Fruit fly (Drosophila melanogaster) whole organism, embryonic: ENCODE data around the gene Ir68b.

Experiments used
- Abd-B ChIP-seq: fragments of 200-800 bp; sonication (Bioruptor generic); optimal IDR thresholded peaks from 2 replicates; lab custom pipeline; 2018; ENCODE audit warnings: missing biosample characterization, mild to moderate bottlenecking, missing genetic modification characterization, moderate library complexity
- Adf1 ChIP-seq: fragments of 200-800 bp; sonication (Bioruptor generic); IDR thresholded peaks from 2 replicates; pipeline ENCODE4 v1.3.6; 2022; ENCODE audit warnings: missing biosample characterization, missing genetic modification characterization
- BtbVII ChIP-seq: fragments of 200-800 bp; sonication (Bioruptor generic); optimal IDR thresholded peaks from 3 replicates; lab custom pipeline; 2017; ENCODE audit warnings: missing biosample characterization, mild to moderate bottlenecking, missing genetic modification characterization
- C15 ChIP-seq: fragments of 200-800 bp; sonication (Bioruptor generic); IDR thresholded peaks from 3 replicates; pipeline ENCODE4 v1.3.6; 2022; ENCODE audit warnings: missing biosample characterization, missing genetic modification characterization
- CG11696 ChIP-seq: fragments of 200-800 bp; sonication (Bioruptor generic); IDR thresholded peaks from 2 replicates; pipeline ENCODE4 v1.3.6; 2022; ENCODE audit warnings: missing biosample characterization, missing genetic modification characterization
- CG12071 ChIP-seq: fragments of 200-800 bp; sonication (Bioruptor generic); optimal IDR thresholded peaks from 3 replicates; lab custom pipeline; 2018; ENCODE audit warnings: missing biosample characterization, mild to moderate bottlenecking, missing genetic modification characterization
- CG12744 ChIP-seq: fragments of 200-800 bp; sonication (Bioruptor generic); optimal IDR thresholded peaks from 2 replicates; lab custom pipeline; 2016; ENCODE audit warnings: missing biosample characterization, missing genetic modification characterization
- CG13894 ChIP-seq: fragments of 200-800 bp; sonication (Bioruptor generic); optimal IDR thresholded peaks from 3 replicates; lab custom pipeline; 2018; ENCODE audit warnings: missing biosample characterization, mild to moderate bottlenecking, missing genetic modification characterization, moderate library complexity
- CG15073 ChIP-seq: fragments of 200-800 bp; sonication (Bioruptor generic); optimal IDR thresholded peaks from 2 replicates; lab custom pipeline; 2016; ENCODE audit warnings: missing biosample characterization, missing genetic modification characterization
- CG2678 ChIP-seq: fragments of 200-800 bp; sonication (Bioruptor generic); optimal IDR thresholded peaks from 3 replicates; lab custom pipeline; 2019; ENCODE audit warnings: missing biosample characterization, mild to moderate bottlenecking, missing genetic modification characterization, moderate library complexity
- CG2889 ChIP-seq: fragments of 200-800 bp; sonication (Bioruptor generic); IDR thresholded peaks from 3 replicates; pipeline ENCODE4 v1.3.6; 2022; ENCODE audit warnings: missing biosample characterization, missing genetic modification characterization
- CG34422 ChIP-seq: fragments of 200-800 bp; sonication (Bioruptor generic); IDR thresholded peaks from 3 replicates; pipeline ENCODE4 v1.3.6; 2022; ENCODE audit warnings: missing biosample characterization, missing genetic modification characterization
- CG3838 ChIP-seq: fragments of 200-800 bp; sonication (Bioruptor generic); optimal IDR thresholded peaks from 3 replicates; lab custom pipeline; 2016; ENCODE audit warnings: missing biosample characterization, missing genetic modification characterization
- CG43689 ChIP-seq: fragments of 200-800 bp; sonication (Bioruptor generic); IDR thresholded peaks from 2 replicates; pipeline ENCODE4 v1.3.6; 2022; ENCODE audit warnings: missing biosample characterization, missing genetic modification characterization
- CG4617 ChIP-seq: fragments of 200-800 bp; sonication (Bioruptor generic); optimal IDR thresholded peaks from 3 replicates; lab custom pipeline; 2016; ENCODE audit warnings: missing biosample characterization, missing genetic modification characterization, borderline replicate concordance
- CG4707 ChIP-seq: fragments of 200-800 bp; sonication (Bioruptor generic); optimal IDR thresholded peaks from 2 replicates; lab custom pipeline; 2018; ENCODE audit warnings: missing biosample characterization, mild to moderate bottlenecking, missing genetic modification characterization, moderate library complexity
- CG6854 ChIP-seq: fragments of 200-800 bp; sonication (Bioruptor generic); optimal IDR thresholded peaks from 3 replicates; lab custom pipeline; 2017; ENCODE audit warnings: missing biosample characterization, mild to moderate bottlenecking, missing genetic modification characterization
- CG7786 ChIP-seq: fragments of 200-800 bp; sonication (Bioruptor generic); optimal IDR thresholded peaks from 2 replicates; lab custom pipeline; 2016; ENCODE audit warnings: missing biosample characterization, missing genetic modification characterization
- Drgx ChIP-seq: fragments of 200-800 bp; sonication (Bioruptor generic); IDR thresholded peaks from 2 replicates; pipeline ENCODE4 v1.3.6; 2022; ENCODE audit warnings: missing biosample characterization, missing genetic modification characterization
- Elba2 ChIP-seq: fragments of 200-800 bp; sonication (Bioruptor generic); optimal IDR thresholded peaks from 3 replicates; lab custom pipeline; 2016; ENCODE audit warnings: missing biosample characterization, missing genetic modification characterization
- H15 ChIP-seq: fragments of 200-800 bp; sonication (Bioruptor generic); IDR thresholded peaks from 3 replicates; pipeline ENCODE4 v1.3.6; 2022; ENCODE audit warnings: missing biosample characterization, missing genetic modification characterization
- Kr ChIP-seq: fragments of 200-800 bp; sonication (Bioruptor generic); optimal IDR thresholded peaks from 2 replicates; lab custom pipeline; 2017; ENCODE audit warnings: missing biosample characterization, mild to moderate bottlenecking, missing genetic modification characterization
- NC2α ChIP-seq: fragments of 200-800 bp; sonication (Bioruptor generic); optimal IDR thresholded peaks from 2 replicates; lab custom pipeline; 2016; ENCODE audit warnings: missing biosample characterization, missing genetic modification characterization
- NC2β ChIP-seq: fragments of 200-800 bp; sonication (Bioruptor generic); optimal IDR thresholded peaks from 2 replicates; lab custom pipeline; 2016; ENCODE audit warnings: missing biosample characterization, missing genetic modification characterization
- NFAT ChIP-seq: fragments of 200-800 bp; sonication (Bioruptor generic); IDR thresholded peaks from 2 replicates; pipeline ENCODE4 v1.3.6; 2022; ENCODE audit warnings: missing biosample characterization, missing genetic modification characterization
- Oaz ChIP-seq: fragments of 200-800 bp; sonication (Bioruptor generic); IDR thresholded peaks from 2 replicates; pipeline ENCODE4 v1.3.6; 2022; ENCODE audit warnings: missing biosample characterization, missing genetic modification characterization
- Sin3A ChIP-seq: fragments of >200 bp; optimal IDR thresholded peaks from 2 replicates; lab custom pipeline; 2018
- Spps ChIP-seq: fragments of 200-800 bp; sonication (Bioruptor generic); optimal IDR thresholded peaks from 2 replicates; lab custom pipeline; 2018; ENCODE audit warnings: missing biosample characterization, mild to moderate bottlenecking, missing genetic modification characterization
- Sry-β ChIP-seq: fragments of 200-800 bp; sonication (Bioruptor generic); optimal IDR thresholded peaks from 2 replicates; lab custom pipeline; 2018; ENCODE audit warnings: missing biosample characterization, mild to moderate bottlenecking, missing genetic modification characterization, moderate library complexity
- Trl ChIP-seq, 3 experiments: fragments of >200 bp in 2 of 3; fragments of 200-800 bp in 1 of 3; sonication (Bioruptor generic) in 1 of 3; optimal IDR thresholded peaks; 2 replicates in 1 of 3; 3 replicates in 2 of 3; lab custom pipeline; 2016 to 2017; ENCODE audit warnings: missing biosample characterization in 1 of 3, missing genetic modification characterization in 1 of 3
- ap ChIP-seq: fragments of 200-800 bp; sonication (Bioruptor generic); IDR thresholded peaks from 2 replicates; pipeline ENCODE4 v1.3.6; 2022; ENCODE audit warnings: missing biosample characterization, missing genetic modification characterization
- bab2 ChIP-seq: fragments of 200-800 bp; sonication (Bioruptor generic); optimal IDR thresholded peaks from 2 replicates; lab custom pipeline; 2016; ENCODE audit warnings: missing biosample characterization, missing genetic modification characterization
- dimm ChIP-seq: fragments of 200-800 bp; sonication (Bioruptor generic); IDR thresholded peaks from 2 replicates; pipeline ENCODE4 v1.3.6; 2022; ENCODE audit warnings: missing biosample characterization, missing genetic modification characterization
- disco-r ChIP-seq: fragments of 200-800 bp; sonication (Bioruptor generic); optimal IDR thresholded peaks from 2 replicates; lab custom pipeline; 2016; ENCODE audit warnings: missing biosample characterization, missing genetic modification characterization
- esg ChIP-seq: fragments of 200-800 bp; sonication (Bioruptor generic); conservative IDR thresholded peaks from 2 replicates; pipeline ENCODE4 v1.3.6; 2022; ENCODE audit warnings: missing biosample characterization, missing genetic modification characterization
- eyg ChIP-seq: fragments of 200-800 bp; sonication (Bioruptor generic); optimal IDR thresholded peaks from 3 replicates; lab custom pipeline; 2016; ENCODE audit warnings: missing biosample characterization, missing genetic modification characterization
- gt ChIP-seq: fragments of 200-800 bp; sonication (Bioruptor generic); IDR thresholded peaks from 2 replicates; pipeline ENCODE4 v1.3.6; 2022; ENCODE audit warnings: missing biosample characterization, missing genetic modification characterization
- h ChIP-seq: fragments of >200 bp; optimal IDR thresholded peaks from 2 replicates; lab custom pipeline; 2017
- hb ChIP-seq: fragments of 200-800 bp; sonication (Bioruptor generic); IDR thresholded peaks from 3 replicates; pipeline ENCODE4 v1.3.6; 2022; ENCODE audit warnings: missing biosample characterization, missing genetic modification characterization; ENCODE audit not compliant: partially characterized antibody
- jigr1 ChIP-seq: fragments of 200-800 bp; sonication (Bioruptor generic); IDR thresholded peaks from 3 replicates; pipeline ENCODE4 v1.3.6; 2022; ENCODE audit warnings: missing biosample characterization, missing genetic modification characterization
- kni ChIP-seq: fragments of 200-800 bp; sonication (Bioruptor generic); optimal IDR thresholded peaks from 3 replicates; lab custom pipeline; 2017; ENCODE audit warnings: mild to moderate bottlenecking, missing biosample characterization, missing genetic modification reagents, missing genetic modification characterization
- luna ChIP-seq: fragments of 200-800 bp; sonication (Bioruptor generic); optimal IDR thresholded peaks from 2 replicates; lab custom pipeline; 2016; ENCODE audit warnings: missing biosample characterization, missing genetic modification characterization
- p53 ChIP-seq: fragments of 200-800 bp; sonication (Bioruptor generic); optimal IDR thresholded peaks from 2 replicates; lab custom pipeline; 2016; ENCODE audit warnings: missing biosample characterization, missing genetic modification characterization
- pan ChIP-seq, 4 experiments: fragments of >200 bp in 3 of 4; fragments of 200-800 bp in 1 of 4; sonication (Bioruptor generic) in 1 of 4; optimal IDR thresholded peaks in 3 of 4; IDR thresholded peaks in 1 of 4; 2 replicates each; pipeline versions ENCODE4 v1.3.6 to Lab custom; 2017 to 2022; ENCODE audit warnings: missing biosample characterization in 2 of 4, missing genetic modification characterization in 2 of 4, mixed read lengths in 1 of 4
- pita ChIP-seq: fragments of 200-800 bp; sonication (Bioruptor generic); optimal IDR thresholded peaks from 2 replicates; lab custom pipeline; 2017; ENCODE audit warnings: missing biosample characterization, mild to moderate bottlenecking, missing genetic modification characterization
- pnt ChIP-seq: fragments of 200-800 bp; sonication (Bioruptor generic); optimal IDR thresholded peaks from 3 replicates; lab custom pipeline; 2016; ENCODE audit warnings: missing biosample characterization, missing genetic modification characterization
- prd ChIP-seq, 3 experiments: fragments of >200 bp in 2 of 3; fragments of 200-800 bp in 1 of 3; sonication (Bioruptor generic) in 1 of 3; optimal IDR thresholded peaks in 2 of 3; IDR thresholded peaks in 1 of 3; 2 replicates in 2 of 3; 3 replicates in 1 of 3; pipeline versions ENCODE4 v1.3.6 to Lab custom; 2017 to 2022; ENCODE audit warnings: missing biosample characterization in 1 of 3, missing genetic modification characterization in 1 of 3
- rib ChIP-seq: fragments of 200-800 bp; sonication (Bioruptor generic); IDR thresholded peaks from 2 replicates; pipeline ENCODE4 v1.3.6; 2022; ENCODE audit warnings: missing biosample characterization, missing genetic modification characterization
- sd ChIP-seq: fragments of 200-800 bp; sonication (Bioruptor generic); optimal IDR thresholded peaks from 3 replicates; lab custom pipeline; 2018; ENCODE audit warnings: missing biosample characterization, mild to moderate bottlenecking, missing genetic modification characterization, moderate library complexity
- tin ChIP-seq: fragments of 200-800 bp; sonication (Bioruptor generic); optimal IDR thresholded peaks from 3 replicates; lab custom pipeline; 2016; ENCODE audit warnings: missing biosample characterization, missing genetic modification characterization
- zfh2 ChIP-seq: fragments of 200-800 bp; sonication (Bioruptor generic); optimal IDR thresholded peaks from 2 replicates; lab custom pipeline; 2016; ENCODE audit warnings: missing biosample characterization, missing genetic modification characterization

Ir68b gene

DNA sequence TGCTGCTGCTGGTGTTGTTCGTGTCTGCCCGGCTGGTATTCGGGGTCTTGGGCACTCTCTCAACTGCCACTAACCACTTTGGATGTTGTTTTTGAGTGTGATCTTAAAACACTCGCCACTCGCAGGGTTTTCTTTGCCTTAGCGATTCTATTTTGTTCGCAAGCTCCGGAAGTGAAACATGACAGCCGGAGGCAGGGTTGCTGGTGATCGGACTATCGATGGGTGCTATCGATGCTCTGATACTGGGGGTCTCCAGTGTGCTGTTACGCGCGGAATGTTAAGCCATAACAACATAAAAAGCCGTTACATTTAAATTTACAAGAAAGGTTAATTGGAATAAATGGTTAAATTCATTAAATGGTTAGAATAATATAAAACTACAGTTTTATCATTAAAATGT lies 2.2 kb downstream of the Ir68b start, which contains the start of gene yps (continued):
- peak; percentile 75 for TF ChIP-seq CG7786 (GFP tag; lab: Kevin White, UChicago)
- peak; percentile 74 for TF ChIP-seq Sry-β (GFP tag; lab: Kevin White, UChicago)
- TF ChIP-seq prd (optimal IDR thresholded peaks at IDR 0.05; lab: Kevin White, UChicago) = no peak
- peak; percentile 72; the same call in 2 of the 3 replicates for TF ChIP-seq prd (GFP tag; IDR thresholded peaks at IDR 0.05; lab: Robert Waterston, UW)
- TF ChIP-seq eyg = peak; percentile 96
- no peak for TF ChIP-seq pan (optimal IDR thresholded peaks at IDR 0.05; lab: Kevin White, UChicago)
- peak in 1 of 2 experiments; percentile 93 for TF ChIP-seq pan (GFP tag; optimal IDR thresholded peaks at IDR 0.05 in 1 of 2, IDR thresholded peaks at IDR 0.05 in 1 of 2)
- peak; percentile 55 for TF ChIP-seq gt
- TF ChIP-seq Adf1 = peak; percentile 73
- peak; percentile 91 for TF ChIP-seq CG13894 (tag; lab: Kevin White, UChicago)
- TF ChIP-seq Oaz (GFP tag; lab: Robert Waterston, UW) = peak; percentile 72
- no peak for TF ChIP-seq jigr1 (GFP tag; lab: Robert Waterston, UW)
- TF ChIP-seq CG34422 = peak; percentile 88
- peak; percentile 77 for TF ChIP-seq sd (tag; lab: Kevin White, UChicago)
- peak; percentile 89 for TF ChIP-seq H15 (GFP tag; lab: Robert Waterston, UW)
- TF ChIP-seq Elba2 (GFP tag; lab: Kevin White, UChicago) = no peak
- TF ChIP-seq kni (GFP tag; lab: Kevin White, UChicago) = peak; percentile 98
- peak; percentile 95 for TF ChIP-seq p53 (GFP tag; lab: Kevin White, UChicago)
- TF ChIP-seq dimm (GFP tag; lab: Robert Waterston, UW) = no peak; the same call in 1 of the 2 replicates
- peak; percentile 99 for TF ChIP-seq NC2β
- TF ChIP-seq CG43689 (GFP tag; lab: Robert Waterston, UW) = peak; percentile 83
- peak; percentile 84 for TF ChIP-seq CG2678 (tag; lab: Kevin White, UChicago)
- TF ChIP-seq Sin3A = peak; percentile 28
- peak; percentile 97 for TF ChIP-seq CG12071 (GFP tag; lab: Kevin White, UChicago)
- peak; percentile 86 for TF ChIP-seq ap (GFP tag; lab: Robert Waterston, UW)
- TF ChIP-seq CG6854 (GFP tag; lab: Kevin White, UChicago) = peak; percentile 93
- TF ChIP-seq Drgx = peak; percentile 71
- 0 out of 2 replicates have a peak, but pooled peaks have one; percentile 8 for TF ChIP-seq esg
- TF ChIP-seq tin (GFP tag; lab: Kevin White, UChicago) = peak; percentile 88
- TF ChIP-seq CG15073 (GFP tag; lab: Kevin White, UChicago) = no peak
- TF ChIP-seq NFAT (GFP tag; lab: Robert Waterston, UW) = peak; percentile 96
- no peak for TF ChIP-seq hb
- TF ChIP-seq h (lab: Kevin White, UChicago) = no peak
- peak; percentile 66; the same call in 1 of the 2 replicates for TF ChIP-seq rib (GFP tag; lab: Robert Waterston, UW)
- TF ChIP-seq CG4617 (GFP tag; lab: Kevin White, UChicago) = peak; percentile 75
- TF ChIP-seq CG4707 (GFP tag; lab: Kevin White, UChicago) = peak; percentile 96
- peak; percentile 78 for TF ChIP-seq bab2 (GFP tag; lab: Kevin White, UChicago)
- TF ChIP-seq disco-r (GFP tag; lab: Kevin White, UChicago) = peak; percentile 95
- TF ChIP-seq zfh2 (GFP tag; lab: Kevin White, UChicago) = peak; percentile 81
- TF ChIP-seq pita (GFP tag; lab: Kevin White, UChicago) = no peak
- peak; percentile 80 for TF ChIP-seq Kr (GFP tag; lab: Kevin White, UChicago)
- TF ChIP-seq CG11696 = peak; percentile 79
- TF ChIP-seq CG3838 (GFP tag; lab: Kevin White, UChicago) = peak; percentile 91
- peak; percentile 87 for TF ChIP-seq NC2α (GFP tag; lab: Kevin White, UChicago)
- peak; percentile 96 for TF ChIP-seq BtbVII (GFP tag; lab: Kevin White, UChicago)
- no peak for TF ChIP-seq Trl (optimal IDR thresholded peaks at IDR 0.05; lab: Kevin White, UChicago)
- peak; percentile 96 for TF ChIP-seq Trl (GFP tag; optimal IDR thresholded peaks at IDR 0.05; lab: Kevin White, UChicago)
- TF ChIP-seq Abd-B = no peak
- TF ChIP-seq Spps (tag; lab: Kevin White, UChicago) = peak; percentile 80
- peak; percentile 50; the same call in 1 of the 3 replicates for TF ChIP-seq CG2889
- peak; percentile 90 for TF ChIP-seq C15 (GFP tag; lab: Robert Waterston, UW)
- peak; percentile 89 for TF ChIP-seq CG12744 (GFP tag; lab: Kevin White, UChicago)
- peak; percentile 88 for TF ChIP-seq luna
- TF ChIP-seq pnt (GFP tag; lab: Kevin White, UChicago) = peak; percentile 26
